Worm (Caenorhabditis elegans): ENCODE data around the gene rpl-2.

ce11 chrV:20506542-20506941, 27.1 kb downstream of the rpl-2 start:
- TF ChIP-seq tbx-11 (GFP tag; IDR thresholded peaks at IDR 0.05) (no peak), scrt-1 (GFP tag; IDR thresholded peaks at IDR 0.05) (no peak), B0310.2 (tag; optimal IDR thresholded peaks at IDR 0.05) (no peak), tbx-37 (GFP tag; conservative IDR thresholded peaks at IDR 0.05) (no peak), sea-1 (GFP tag; conservative IDR thresholded peaks at IDR 0.05) (no peak), ets-7 (tag; optimal IDR thresholded peaks at IDR 0.05) (no peak), hnd-1 (tag; optimal IDR thresholded peaks at IDR 0.05) (no peak), hmbx-1 (tag; optimal IDR thresholded peaks at IDR 0.05) (no peak)

All from whole organism, early embryonic.